Worm (Caenorhabditis elegans) whole organism, late embryonic: ENCODE measurements around the gene Y57E12B.1.

ENCODE experiments used
- C38D4.7 ChIP-seq: fragments of 200-800 bp; sonication (Bioruptor generic); optimal IDR thresholded peaks from 2 replicates; lab custom pipeline; 2018; ENCODE audit warnings: mild to moderate bottlenecking, missing genetic modification characterization, moderate library complexity, missing compliant biosample characterization
- F13H6.1 ChIP-seq: sonication (generic microtip); optimal IDR thresholded peaks from 2 replicates; lab custom pipeline; 2016; ENCODE audit warnings: missing genetic modification characterization, missing compliant biosample characterization
- K02D7.2 ChIP-seq: sonication (generic microtip); optimal IDR thresholded peaks from 2 replicates; lab custom pipeline; 2017; ENCODE audit warnings: mild to moderate bottlenecking, missing genetic modification characterization, missing compliant biosample characterization
- K09A11.1 ChIP-seq: sonication (generic microtip); optimal IDR thresholded peaks from 2 replicates; lab custom pipeline; 2017; ENCODE audit warnings: antibody characterized with exemption, mild to moderate bottlenecking, missing genetic modification characterization, missing compliant biosample characterization; ENCODE audit not compliant: insufficient read depth
- T23F11.4 ChIP-seq: fragments of 200-800 bp; sonication (Bioruptor generic); optimal IDR thresholded peaks from 2 replicates; lab custom pipeline; 2018; ENCODE audit warnings: mild to moderate bottlenecking, missing genetic modification characterization, missing compliant biosample characterization
- ahr-1 ChIP-seq: sonication (generic microtip); optimal IDR thresholded peaks from 2 replicates; lab custom pipeline; 2016; ENCODE audit warnings: missing genetic modification characterization, missing compliant biosample characterization
- ama-1 ChIP-seq: fragments of 150-350 bp; optimal IDR thresholded peaks from 2 replicates; lab custom pipeline; 2014
- ceh-22 ChIP-seq: sonication (generic microtip); optimal IDR thresholded peaks from 2 replicates; lab custom pipeline; 2017; ENCODE audit warnings: missing biosample characterization, missing genetic modification characterization
- ceh-24 ChIP-seq: sonication (generic microtip); optimal IDR thresholded peaks from 2 replicates; lab custom pipeline; 2016; ENCODE audit warnings: mild to moderate bottlenecking, missing genetic modification characterization, missing compliant biosample characterization
- ceh-30 ChIP-seq: fragments of 150-350 bp; optimal IDR thresholded peaks from 2 replicates; lab custom pipeline; 2014; ENCODE audit warnings: missing biosample characterization, missing genetic modification characterization
- ceh-34 ChIP-seq: sonication (generic microtip); optimal IDR thresholded peaks from 2 replicates; lab custom pipeline; 2016; ENCODE audit warnings: mild to moderate bottlenecking, missing genetic modification characterization, missing compliant biosample characterization
- ceh-48 ChIP-seq: sonication (generic microtip); optimal IDR thresholded peaks from 2 replicates; lab custom pipeline; 2016; ENCODE audit warnings: missing genetic modification characterization, inconsistent platforms, missing compliant biosample characterization
- ceh-6 ChIP-seq: fragments of 200-800 bp; sonication (Bioruptor generic); optimal IDR thresholded peaks from 2 replicates; lab custom pipeline; 2018; ENCODE audit warnings: mild to moderate bottlenecking, missing genetic modification characterization, missing compliant biosample characterization
- ceh-9 ChIP-seq: sonication (generic microtip); optimal IDR thresholded peaks from 2 replicates; lab custom pipeline; 2016; ENCODE audit warnings: mild to moderate bottlenecking, missing genetic modification characterization, inconsistent platforms, missing compliant biosample characterization
- che-1 ChIP-seq: sonication (generic microtip); optimal IDR thresholded peaks from 2 replicates; lab custom pipeline; 2016; ENCODE audit warnings: mild to moderate bottlenecking, missing genetic modification characterization, missing compliant biosample characterization
- dmd-4 ChIP-seq: sonication (generic microtip); optimal IDR thresholded peaks from 2 replicates; lab custom pipeline; 2016; ENCODE audit warnings: borderline replicate concordance, missing genetic modification characterization, missing compliant biosample characterization
- dve-1 ChIP-seq: sonication (generic microtip); optimal IDR thresholded peaks from 2 replicates; lab custom pipeline; 2017; ENCODE audit warnings: antibody characterized with exemption, mild to moderate bottlenecking, missing genetic modification characterization, missing compliant biosample characterization
- elt-2 ChIP-seq: sonication (generic microtip); optimal IDR thresholded peaks from 2 replicates; lab custom pipeline; 2016; ENCODE audit warnings: missing genetic modification reagents, missing genetic modification characterization, missing compliant biosample characterization
- elt-4 ChIP-seq: sonication (generic microtip); optimal IDR thresholded peaks from 2 replicates; lab custom pipeline; 2016; ENCODE audit warnings: missing genetic modification characterization, missing compliant biosample characterization
- fax-1 ChIP-seq: sonication (generic microtip); optimal IDR thresholded peaks from 2 replicates; lab custom pipeline; 2016; ENCODE audit warnings: missing genotype, missing genetic modification characterization, missing compliant biosample characterization
- fkh-6 ChIP-seq: sonication (generic microtip); optimal IDR thresholded peaks from 2 replicates; lab custom pipeline; 2016; ENCODE audit warnings: missing genetic modification characterization, missing compliant biosample characterization
- hlh-13 ChIP-seq: fragments of 200-800 bp; sonication (Bioruptor generic); optimal IDR thresholded peaks from 2 replicates; lab custom pipeline; 2018; ENCODE audit warnings: mild to moderate bottlenecking, missing genetic modification characterization, missing compliant biosample characterization
- hlh-6 ChIP-seq: sonication (generic microtip); optimal IDR thresholded peaks from 2 replicates; lab custom pipeline; 2016; ENCODE audit warnings: missing genotype, missing genetic modification characterization, missing compliant biosample characterization
- hlh-8 ChIP-seq: sonication (generic microtip); optimal IDR thresholded peaks from 2 replicates; lab custom pipeline; 2016; ENCODE audit warnings: missing genotype, missing genetic modification characterization, missing compliant biosample characterization
- madf-2 ChIP-seq: sonication (generic microtip); optimal IDR thresholded peaks from 2 replicates; lab custom pipeline; 2017; ENCODE audit warnings: missing genetic modification characterization, missing compliant biosample characterization
- mec-3 ChIP-seq: sonication (generic microtip); optimal IDR thresholded peaks from 2 replicates; lab custom pipeline; 2016; ENCODE audit warnings: borderline replicate concordance, missing genetic modification characterization, missing compliant biosample characterization
- nfya-1 ChIP-seq: sonication (generic microtip); optimal IDR thresholded peaks from 2 replicates; lab custom pipeline; 2017; ENCODE audit warnings: missing genetic modification characterization, mild to moderate bottlenecking, missing compliant biosample characterization, antibody characterized with exemption, moderate library complexity
- npax-4 ChIP-seq: sonication (generic microtip); optimal IDR thresholded peaks from 2 replicates; lab custom pipeline; 2016; ENCODE audit warnings: missing genetic modification characterization, missing compliant biosample characterization
- odd-2 ChIP-seq: sonication (generic microtip); optimal IDR thresholded peaks from 2 replicates; lab custom pipeline; 2017; ENCODE audit warnings: antibody characterized with exemption, mild to moderate bottlenecking, missing genetic modification characterization, missing compliant biosample characterization
- pag-3 ChIP-seq: sonication (generic microtip); optimal IDR thresholded peaks from 2 replicates; lab custom pipeline; 2016; ENCODE audit warnings: missing compliant biosample characterization, missing genetic modification characterization, borderline replicate concordance
- pat-9 ChIP-seq: fragments of 200-800 bp; sonication (Bioruptor generic); optimal IDR thresholded peaks from 2 replicates; lab custom pipeline; 2018; ENCODE audit warnings: mild to moderate bottlenecking, missing genetic modification characterization, moderate library complexity, missing compliant biosample characterization
- pax-1 ChIP-seq: fragments of 150-350 bp; optimal IDR thresholded peaks from 2 replicates; lab custom pipeline; 2014; ENCODE audit warnings: missing biosample characterization, missing genetic modification characterization
- rnt-1 ChIP-seq: sonication (generic microtip); optimal IDR thresholded peaks from 2 replicates; lab custom pipeline; 2016; ENCODE audit warnings: missing genetic modification characterization, missing compliant biosample characterization
- sdc-2 ChIP-seq: sonication (generic microtip); optimal IDR thresholded peaks from 2 replicates; lab custom pipeline; 2016; ENCODE audit warnings: missing genotype, missing genetic modification characterization, missing compliant biosample characterization
- sox-4 ChIP-seq: sonication (generic microtip); optimal IDR thresholded peaks from 2 replicates; lab custom pipeline; 2017; ENCODE audit warnings: mild to moderate bottlenecking, missing genetic modification characterization, inconsistent platforms, missing compliant biosample characterization
- syd-9 ChIP-seq: sonication (generic microtip); optimal IDR thresholded peaks from 2 replicates; lab custom pipeline; 2016; ENCODE audit warnings: mild to moderate bottlenecking, missing genetic modification characterization, moderate library complexity, missing compliant biosample characterization
- unc-3 ChIP-seq, 2 experiments: fragments of 200-800 bp in 1 of 2; sonication (Bioruptor generic) in 1 of 2; sonication (generic microtip) in 1 of 2; conservative IDR thresholded peaks in 1 of 2; optimal IDR thresholded peaks in 1 of 2; 2 replicates each; pipeline versions ENCODE4 v1.3.6 to Lab custom; 2016 to 2022; ENCODE audit warnings: missing compliant biosample characterization in 2 of 2, missing genetic modification characterization in 2 of 2, missing genetic modification reagents in 1 of 2
- unc-55 ChIP-seq: sonication (generic microtip); optimal IDR thresholded peaks from 2 replicates; lab custom pipeline; 2017; ENCODE audit warnings: missing biosample characterization, missing genetic modification reagents, missing genetic modification characterization
- unc-86 ChIP-seq: sonication (generic microtip); optimal IDR thresholded peaks from 2 replicates; lab custom pipeline; 2016; ENCODE audit warnings: missing genetic modification characterization, missing compliant biosample characterization
- zip-5 ChIP-seq: sonication (generic microtip); optimal IDR thresholded peaks from 2 replicates; lab custom pipeline; 2016; ENCODE audit warnings: missing genetic modification characterization, missing compliant biosample characterization

Gene Y57E12B.1

ce11 chrV:6987673-6988072, 39.3 kb downstream of the Y57E12B.1 start, which contains the start of gene nhr-139:
Gene nhr-139, minus strand, starts transcription at chrV:6987773.
- TF ChIP-seq hlh-13 (GFP tag; lab: Kevin White, UChicago) (no peak), ceh-9 (tag; lab: Kevin White, UChicago) (no peak), ahr-1 (tag; lab: Kevin White, UChicago) (no peak), hlh-8 (no peak)
- TF ChIP-seq, all 69 proteins: peak for 0

DNA sequence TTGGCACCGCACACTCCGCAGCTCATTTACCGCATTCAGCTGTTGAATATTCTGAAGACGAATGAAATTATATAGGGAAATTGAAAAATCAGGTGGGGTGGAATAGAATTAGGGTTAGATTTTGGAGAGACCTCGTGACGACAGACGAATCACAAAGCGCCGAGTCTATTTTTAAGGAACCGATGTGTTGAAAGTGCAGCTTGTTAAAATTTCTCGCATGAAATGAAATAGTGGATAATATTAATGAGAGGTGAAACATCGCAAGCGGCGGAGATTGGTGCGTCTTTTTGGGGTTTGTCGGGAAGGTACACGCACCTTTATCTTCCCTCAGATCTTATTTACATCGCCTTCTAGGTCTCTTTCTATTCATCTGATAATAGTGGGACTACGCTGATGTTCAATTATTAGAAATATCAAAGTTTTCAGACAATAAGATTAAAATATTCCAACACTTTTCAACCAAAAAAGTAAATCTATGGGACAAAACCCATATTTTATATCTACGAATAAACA, 41.4 kb downstream of the Y57E12B.1 start, which contains the start of gene nhr-140:
Gene nhr-140 (minus strand): TSS at position 51 of the 513 bp plus-strand sequence.
- no peak for TF ChIP-seq ama-1 (lab: Kevin White, UChicago)
- TF ChIP-seq T23F11.4 = no peak
- no peak for TF ChIP-seq unc-3 (GFP tag; conservative IDR thresholded peaks at IDR 0.05; lab: Robert Waterston, UW)
- TF ChIP-seq unc-3 (tag; optimal IDR thresholded peaks at IDR 0.05; lab: Kevin White, UChicago) = no peak
- TF ChIP-seq ahr-1 (tag; lab: Kevin White, UChicago) = no peak
- no peak for TF ChIP-seq odd-2 (tag; lab: Kevin White, UChicago)
- no peak for TF ChIP-seq fax-1
- no peak for TF ChIP-seq ceh-24 (tag; lab: Kevin White, UChicago)
- no peak for TF ChIP-seq pag-3
- TF ChIP-seq ceh-48 (tag; lab: Kevin White, UChicago) = no peak
- no peak for TF ChIP-seq sdc-2 (tag; lab: Kevin White, UChicago)
- TF ChIP-seq unc-55 (GFP tag; lab: Kevin White, UChicago) = no peak
- TF ChIP-seq mec-3 (tag; lab: Kevin White, UChicago) = no peak
- no peak for TF ChIP-seq ceh-22 (tag; lab: Kevin White, UChicago)
- TF ChIP-seq F13H6.1 (tag; lab: Kevin White, UChicago) = no peak
- no peak for TF ChIP-seq npax-4 (tag; lab: Kevin White, UChicago)
- TF ChIP-seq ceh-6 = no peak
- no peak for TF ChIP-seq nfya-1 (tag; lab: Kevin White, UChicago)
- no peak for TF ChIP-seq fkh-6 (tag; lab: Kevin White, UChicago)
- TF ChIP-seq C38D4.7 (GFP tag; lab: Kevin White, UChicago) = no peak
- TF ChIP-seq K09A11.1 (tag; lab: Kevin White, UChicago) = no peak

DNA sequence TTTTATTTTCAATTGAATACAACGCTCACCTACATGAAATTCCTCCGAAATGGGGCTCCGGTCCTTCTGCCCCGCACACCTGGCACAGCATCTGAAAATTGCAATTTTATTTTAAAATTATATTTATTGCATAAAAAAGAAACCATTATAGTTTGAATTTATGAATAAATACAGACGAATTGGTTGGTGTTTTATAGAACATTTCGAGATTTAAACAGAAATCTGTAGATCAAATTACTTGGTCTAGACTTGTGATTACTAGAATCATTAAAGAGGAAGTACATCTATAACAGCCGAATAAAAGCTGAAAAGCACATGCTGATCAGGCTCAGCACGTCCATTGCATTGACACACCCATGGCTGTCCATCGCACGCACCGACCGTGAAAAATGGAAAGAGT, 43.4 kb downstream of the Y57E12B.1 start, which contains the start of gene nhr-162:
Gene nhr-162 (minus strand): TSS at position 101 of the 400 bp plus-strand sequence.
- TF ChIP-seq K02D7.2 (tag; lab: Kevin White, UChicago) (no peak), hlh-13 (GFP tag; lab: Kevin White, UChicago) (no peak), elt-2 (tag; lab: Kevin White, UChicago) (no peak), ahr-1 (tag; lab: Kevin White, UChicago) (no peak), syd-9 (tag; lab: Kevin White, UChicago) (no peak)

DNA sequence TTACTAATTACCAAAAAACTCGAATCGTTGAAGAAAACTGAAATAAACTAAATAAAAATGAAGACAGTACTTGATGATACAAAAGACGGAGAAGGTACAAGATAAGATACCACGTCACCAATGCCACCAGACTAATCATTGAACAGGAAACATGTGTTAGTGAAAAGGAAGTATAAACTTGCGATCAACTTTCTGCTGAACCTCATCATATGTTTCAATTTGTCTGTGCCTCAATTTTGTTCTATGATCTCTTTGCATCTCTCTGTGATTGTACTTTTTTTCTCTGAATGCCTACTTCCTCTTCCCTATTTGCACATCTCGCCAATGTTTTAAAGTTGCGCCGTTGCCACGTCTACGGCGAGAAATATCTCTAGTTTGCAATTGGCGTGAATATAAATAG, 45.7 kb downstream of the Y57E12B.1 start:
- no peak for TF ChIP-seq sox-4
- no peak for TF ChIP-seq che-1
- no peak for TF ChIP-seq F13H6.1 (tag; lab: Kevin White, UChicago)
- no peak for TF ChIP-seq rnt-1 (tag; lab: Kevin White, UChicago)
- TF ChIP-seq ceh-24 (tag; lab: Kevin White, UChicago) = no peak
- no peak for TF ChIP-seq pax-1 (tag; lab: Kevin White, UChicago)
- no peak for TF ChIP-seq dmd-4 (tag; lab: Kevin White, UChicago)
- no peak for TF ChIP-seq elt-4 (tag; lab: Kevin White, UChicago)
- TF ChIP-seq ceh-34 (tag; lab: Kevin White, UChicago) = no peak
- no peak for TF ChIP-seq ceh-30
- no peak for TF ChIP-seq hlh-6 (tag; lab: Kevin White, UChicago)
- no peak for TF ChIP-seq madf-2 (tag; lab: Kevin White, UChicago)
- no peak for TF ChIP-seq unc-86 (tag; lab: Kevin White, UChicago)
- TF ChIP-seq zip-5 (tag; lab: Kevin White, UChicago) = no peak
- no peak for TF ChIP-seq pat-9 (tag; lab: Kevin White, UChicago)
- TF ChIP-seq dve-1 (tag; lab: Kevin White, UChicago) = no peak
- no peak for TF ChIP-seq hlh-13 (GFP tag; lab: Kevin White, UChicago)
